Fruit fly (Drosophila melanogaster): ENCODE measurements around the gene unc-45.

dm6 chr3R:8007595-8008255 is 25.4 kb upstream of the unc-45 start, which contains the start of gene CG2767:
- TF ChIP-seq Pif1A (GFP tag; optimal IDR thresholded peaks at IDR 0.05) (no peak), fd96Ca (GFP tag; IDR thresholded peaks at IDR 0.05) (no peak), EcR (GFP tag; optimal IDR thresholded peaks at IDR 0.05) (peak; percentile 54), CG32121 (GFP tag; IDR thresholded peaks at IDR 0.05) (no peak), Pif1B (GFP tag; optimal IDR thresholded peaks at IDR 0.05) (no peak), CG14655 (GFP tag; optimal IDR thresholded peaks at IDR 0.05) (no peak), rn (GFP tag; IDR thresholded peaks at IDR 0.05) (no peak), CG10348 (GFP tag; IDR thresholded peaks at IDR 0.05) (no peak), CG34367 (tag; optimal IDR thresholded peaks at IDR 0.05) (no peak)

Measured in whole organism, pupa.